Fruit fly (Drosophila melanogaster) S2 (cell line): ENCODE measurements around the gene CG3534.

Source experiments
- CG8478 ChIP-seq: fragments of >200 bp; optimal IDR thresholded peaks from 2 replicates; lab custom pipeline; 2018
- CTCF ChIP-seq, 2 experiments: fragments of >200 bp; optimal IDR thresholded peaks; 2 replicates each; lab custom pipeline; 2018

Gene CG3534

DNA sequence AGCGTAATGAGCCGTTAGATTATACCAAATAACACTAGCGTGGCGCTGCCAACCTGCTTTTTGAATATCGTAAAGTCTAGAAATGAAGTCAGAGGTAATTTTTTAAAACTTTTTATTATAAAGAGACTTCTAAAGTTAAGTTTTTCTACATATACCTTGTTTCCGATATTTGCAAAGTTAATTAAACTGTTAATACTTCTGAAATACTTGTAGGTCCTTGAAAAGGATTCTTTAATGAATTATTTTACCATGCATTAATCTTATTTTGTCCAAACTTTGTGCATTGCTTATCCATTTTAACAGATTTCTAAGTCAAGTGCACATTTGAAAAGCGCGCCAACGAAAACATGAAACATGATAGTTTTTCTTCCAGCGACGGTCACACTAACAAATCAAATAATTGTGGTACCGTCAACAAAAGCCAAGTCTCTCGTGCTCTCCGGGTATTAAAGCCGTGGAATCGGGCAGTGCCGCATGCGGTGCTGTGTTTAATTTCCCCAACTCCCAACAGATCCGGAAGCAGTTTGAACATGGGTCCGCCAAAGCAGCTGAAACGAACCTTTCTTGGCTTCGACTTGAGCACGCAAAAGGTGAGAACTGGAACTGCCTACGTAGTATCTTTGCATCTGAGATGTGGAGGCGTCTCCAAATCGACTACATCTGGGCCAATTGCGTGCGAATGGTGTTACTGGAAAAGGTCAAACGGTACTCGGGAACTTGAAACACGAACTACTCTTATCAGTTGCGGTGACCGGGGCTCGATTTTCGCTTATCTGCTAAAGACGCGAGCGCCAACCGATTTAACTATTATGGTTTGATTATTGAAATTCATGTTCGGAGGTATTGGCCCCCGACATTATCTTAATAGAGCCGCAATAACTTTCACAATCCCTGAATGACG is at the start of gene CG3534, which contains the start of gene EMC2A:
CG3534 (plus strand) TSS at position 388 of the 901 bp plus-strand sequence.
EMC2A (minus strand) TSS at position 13 of the 901 bp plus-strand sequence.
- no peak for TF ChIP-seq CG8478 (lab: Kevin White, UChicago)
- no peak for TF ChIP-seq CTCF (optimal IDR thresholded peaks at IDR 0.05; lab: Kevin White, UChicago)

DNA sequence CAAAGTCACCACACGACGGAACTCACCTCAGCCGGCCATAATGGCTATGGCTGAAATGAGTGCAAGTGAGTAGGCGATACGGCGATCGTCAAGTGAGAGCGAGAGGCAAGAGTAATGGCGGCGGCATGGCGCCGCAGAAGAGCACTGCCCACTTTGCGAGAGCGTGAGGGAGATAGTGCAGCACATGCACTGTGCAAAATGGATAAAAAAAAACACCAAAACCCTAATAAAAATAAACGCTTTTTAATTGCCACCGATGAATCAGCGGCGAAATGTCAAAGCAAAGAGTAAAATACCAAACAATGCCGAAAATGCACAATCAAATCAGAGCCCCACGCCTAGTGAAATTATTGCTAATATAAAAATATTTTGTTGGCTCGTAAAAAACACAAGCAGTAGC is 47.6 kb upstream of the CG3534 start:
- peak; percentile 49 to 64 for TF ChIP-seq CTCF (optimal IDR thresholded peaks at IDR 0.05; lab: Kevin White, UChicago)
- TF ChIP-seq CG8478 (lab: Kevin White, UChicago): no peak

DNA sequence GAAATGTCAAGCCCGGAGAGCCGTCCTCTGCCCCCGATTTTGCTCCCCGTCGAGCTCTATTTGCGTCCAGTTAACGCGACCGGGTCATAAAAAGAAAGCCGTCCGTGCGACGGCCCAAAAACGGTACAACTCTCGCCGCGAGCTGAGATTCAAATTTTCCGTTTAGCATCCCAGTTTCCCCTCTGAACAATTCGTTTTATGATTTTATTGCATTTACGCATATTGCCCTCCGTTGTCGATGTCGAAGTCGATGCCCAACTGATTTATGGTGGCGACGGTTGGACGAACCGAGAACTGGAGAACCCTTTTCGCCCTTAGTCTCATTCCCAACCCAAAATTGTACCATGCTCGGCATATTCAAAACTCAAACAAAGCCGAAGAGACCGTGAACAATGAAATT is 44.9 kb upstream of the CG3534 start:
- TF ChIP-seq CTCF (optimal IDR thresholded peaks at IDR 0.05; lab: Kevin White, UChicago): no peak
- TF ChIP-seq CG8478 (lab: Kevin White, UChicago): no peak

DNA sequence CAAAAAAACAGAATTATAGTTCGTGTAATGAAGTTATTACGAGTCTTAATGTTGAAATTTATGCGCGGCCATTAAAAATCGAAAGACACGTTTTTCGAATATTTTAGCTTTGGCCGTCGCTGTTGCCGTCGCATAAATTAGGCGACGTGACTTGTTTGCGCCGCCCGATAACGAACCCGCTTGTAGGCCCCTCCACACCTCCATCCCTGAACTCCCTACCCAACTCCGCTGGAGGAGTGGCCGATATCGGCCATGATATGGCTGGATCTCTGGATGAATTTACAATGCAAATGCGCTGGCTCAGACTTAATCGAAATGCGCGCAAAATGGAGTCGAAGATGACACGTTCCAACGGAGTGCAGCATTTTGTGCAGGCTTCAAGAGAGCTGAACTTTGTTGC is 41.8 kb upstream of the CG3534 start:
- TF ChIP-seq CG8478 (lab: Kevin White, UChicago) (no peak), CTCF (optimal IDR thresholded peaks at IDR 0.05; lab: Kevin White, UChicago) (no peak)

DNA sequence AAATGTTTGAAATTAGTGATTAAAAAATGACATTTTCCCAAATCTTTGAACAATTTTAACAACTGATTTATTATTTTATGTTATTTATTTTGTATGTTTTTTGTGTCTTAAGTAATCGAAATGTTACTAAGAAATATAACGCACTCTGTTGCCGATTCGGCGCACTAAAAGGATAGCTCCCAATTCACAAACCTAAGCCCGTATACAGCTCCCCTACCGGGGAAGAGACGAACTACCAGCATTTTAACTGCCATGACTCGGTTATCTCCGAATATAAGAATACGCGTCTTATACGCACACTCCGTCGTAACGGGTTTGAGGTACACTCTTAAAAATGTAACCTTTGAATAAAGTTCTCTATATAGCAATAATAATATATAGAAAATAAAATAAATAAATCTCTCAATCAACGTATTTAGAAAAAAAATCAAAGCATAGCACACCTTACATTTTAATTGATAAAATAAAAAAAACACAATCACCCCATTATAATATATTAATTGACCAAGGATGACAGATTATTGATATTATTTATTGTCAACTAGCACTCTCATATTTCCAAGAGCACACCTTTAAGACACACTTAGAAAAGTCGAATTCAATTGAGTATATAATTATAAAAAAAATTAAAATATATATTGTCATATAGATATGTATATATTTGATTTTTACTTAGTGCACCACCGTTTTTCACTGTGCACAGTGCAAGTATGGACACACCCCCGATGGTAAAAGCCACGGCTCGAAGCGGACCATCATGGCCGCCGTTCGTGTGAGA is 38.3 kb upstream of the CG3534 start:
- TF ChIP-seq CTCF (optimal IDR thresholded peaks at IDR 0.05; lab: Kevin White, UChicago) (peak; percentile 96 to 98), CG8478 (lab: Kevin White, UChicago) (no peak)

DNA sequence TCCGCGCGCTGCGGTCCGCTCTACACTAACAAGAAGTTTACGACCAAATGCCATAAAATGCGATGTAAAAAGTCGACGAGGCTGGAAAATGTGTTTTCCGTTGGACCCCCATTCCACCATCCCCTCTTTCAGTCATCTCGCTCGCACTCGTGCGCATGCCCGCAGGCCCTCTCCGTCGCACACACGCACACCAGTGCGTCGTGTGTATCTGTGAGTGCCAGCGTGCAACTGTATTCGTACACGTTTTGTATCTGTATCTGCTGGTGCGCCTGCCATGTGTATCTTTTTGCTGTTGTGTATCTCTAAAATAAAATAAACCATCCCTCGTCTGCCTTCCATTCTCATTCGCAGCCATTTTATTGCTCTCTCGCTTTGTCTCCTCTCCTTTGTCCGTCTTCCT is 36.0 kb upstream of the CG3534 start:
- peak in 1 of 2 experiments; percentile 10 for TF ChIP-seq CTCF (optimal IDR thresholded peaks at IDR 0.05; lab: Kevin White, UChicago)
- no peak for TF ChIP-seq CG8478 (lab: Kevin White, UChicago)

DNA sequence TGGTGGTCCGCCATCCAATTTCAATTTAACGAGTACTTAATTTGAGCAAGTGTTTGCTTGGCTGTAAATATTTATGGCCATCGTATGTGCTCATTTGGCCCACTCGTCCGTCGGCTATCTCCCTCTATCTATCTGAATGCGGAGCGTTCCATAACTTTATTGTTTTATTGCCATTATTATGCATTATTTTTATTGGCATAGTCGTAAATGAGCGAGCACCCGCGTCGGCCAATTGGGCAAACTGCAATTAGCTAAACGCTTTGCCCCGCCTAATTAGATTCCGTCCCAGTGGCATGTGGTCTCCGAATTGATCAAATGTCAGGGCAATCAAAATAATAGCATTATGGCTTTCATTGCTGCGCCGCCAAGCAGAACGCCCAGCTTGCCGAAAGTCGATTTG is 33.9 kb upstream of the CG3534 start:
- TF ChIP-seq CG8478 (lab: Kevin White, UChicago) (no peak), CTCF (optimal IDR thresholded peaks at IDR 0.05; lab: Kevin White, UChicago) (no peak)

DNA sequence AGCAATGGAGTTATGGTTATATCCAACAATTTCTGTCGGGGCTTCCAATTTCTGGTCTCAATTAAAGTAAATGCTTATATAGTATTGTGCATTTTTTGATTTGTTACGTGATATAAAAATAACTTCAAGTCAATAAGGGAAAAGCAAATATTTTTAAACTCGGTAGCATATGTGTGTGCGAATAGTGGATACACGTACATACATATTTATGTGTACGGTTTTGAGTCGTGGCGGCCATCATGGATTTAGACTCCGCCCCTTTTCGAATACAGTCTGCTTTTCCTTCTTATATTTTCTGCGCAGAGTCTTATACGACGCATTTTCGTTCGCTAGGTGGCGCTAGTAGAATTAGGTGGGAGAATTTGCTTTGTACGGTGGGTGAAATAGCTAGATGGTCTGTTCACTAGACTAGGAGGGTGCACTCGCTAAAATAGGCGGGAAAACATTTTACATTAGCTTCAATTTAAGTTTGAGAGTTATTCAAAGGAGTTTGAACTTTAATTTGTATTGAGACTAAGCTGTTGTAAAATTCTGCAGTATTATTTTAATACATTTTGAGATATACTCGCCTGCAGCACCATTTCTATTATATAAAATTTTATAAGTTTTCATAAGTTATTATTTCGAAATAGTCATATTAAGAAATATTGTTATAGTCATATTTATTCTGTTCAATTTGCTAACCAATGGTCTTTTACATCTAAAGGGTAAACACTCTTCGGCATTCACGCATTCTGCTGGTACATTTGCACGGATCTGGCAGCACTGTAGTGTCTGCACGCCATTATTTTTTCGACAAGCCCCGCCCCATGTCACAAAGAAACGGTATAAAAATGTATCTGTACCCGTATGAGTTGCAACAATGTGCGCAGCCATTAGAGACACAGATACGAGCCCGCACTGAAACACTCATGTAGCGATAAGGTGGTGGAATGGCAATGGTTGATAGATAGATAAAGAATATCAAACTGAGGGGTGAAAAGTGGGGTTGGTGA is 26.6 kb upstream of the CG3534 start:
- no peak for TF ChIP-seq CG8478 (lab: Kevin White, UChicago)
- TF ChIP-seq CTCF (optimal IDR thresholded peaks at IDR 0.05; lab: Kevin White, UChicago): peak; percentile 99

DNA sequence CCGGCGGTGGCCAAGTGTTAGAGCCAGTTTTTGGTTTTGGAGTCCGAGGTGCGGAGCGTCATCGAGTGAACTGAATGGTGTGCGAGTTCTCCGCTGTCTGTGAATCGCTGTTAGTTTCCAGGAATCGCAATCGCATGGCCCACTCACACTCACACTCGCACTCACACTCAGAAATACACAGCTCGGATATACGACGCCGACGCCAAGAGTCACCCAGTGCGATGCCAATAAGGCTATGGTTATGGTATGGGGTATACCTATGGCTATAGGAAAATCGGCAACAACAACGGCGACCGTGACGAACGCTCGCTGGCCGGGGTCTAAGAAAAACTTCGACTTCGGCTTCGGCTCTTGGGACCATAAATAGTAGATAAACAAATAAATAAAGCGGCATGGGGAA is 24.1 kb upstream of the CG3534 start, which contains the start of gene Abd-B:
Abd-B (minus strand) TSS at position 101 of the 400 bp plus-strand sequence.
- TF ChIP-seq CG8478 (lab: Kevin White, UChicago): no peak
- TF ChIP-seq CTCF (optimal IDR thresholded peaks at IDR 0.05; lab: Kevin White, UChicago): no peak

DNA sequence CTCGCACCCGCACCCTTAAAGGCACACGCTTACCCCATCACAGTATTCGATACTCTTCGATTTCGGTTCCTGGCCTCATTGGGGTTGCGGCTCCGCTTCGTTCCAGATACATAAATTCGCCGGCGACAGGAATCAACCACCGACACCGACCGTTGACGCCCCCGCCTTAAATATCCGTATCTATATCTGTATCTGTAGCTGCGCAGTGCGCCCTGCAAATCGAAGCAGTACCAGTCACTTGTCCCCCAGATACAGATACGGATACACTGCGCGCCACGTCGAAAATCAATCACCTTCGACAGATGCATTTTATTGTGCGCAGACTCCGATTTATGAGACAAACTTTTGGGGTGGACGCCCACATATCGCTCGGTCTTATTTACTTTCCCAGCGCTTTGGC is 23.7 kb upstream of the CG3534 start:
- TF ChIP-seq CG8478 (lab: Kevin White, UChicago) (no peak), CTCF (optimal IDR thresholded peaks at IDR 0.05; lab: Kevin White, UChicago) (no peak)

DNA sequence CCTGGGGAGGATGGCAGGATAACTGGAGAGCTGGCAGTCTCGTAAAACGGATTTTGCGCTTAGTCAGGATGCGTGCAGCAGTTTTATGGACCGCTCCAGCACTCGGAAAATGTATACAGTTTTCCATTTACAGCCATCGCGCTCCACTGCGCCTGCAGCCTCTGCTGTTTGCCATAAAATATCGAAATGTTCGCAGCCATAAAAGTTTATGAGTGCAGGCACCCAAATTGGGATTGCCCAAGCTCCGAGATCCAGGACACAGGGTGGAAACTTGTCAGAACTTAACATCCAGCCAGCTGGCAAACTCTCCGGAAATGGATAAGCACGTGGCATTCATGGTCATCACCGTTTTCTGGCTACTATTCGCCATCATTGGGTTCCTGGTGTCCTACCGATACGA is 21.3 kb upstream of the CG3534 start, which contains the start of gene VhaM9.7-d:
VhaM9.7-d (plus strand) TSS at position 301 of the 400 bp plus-strand sequence.
- TF ChIP-seq CTCF (optimal IDR thresholded peaks at IDR 0.05; lab: Kevin White, UChicago) (no peak), CG8478 (lab: Kevin White, UChicago) (no peak)

DNA sequence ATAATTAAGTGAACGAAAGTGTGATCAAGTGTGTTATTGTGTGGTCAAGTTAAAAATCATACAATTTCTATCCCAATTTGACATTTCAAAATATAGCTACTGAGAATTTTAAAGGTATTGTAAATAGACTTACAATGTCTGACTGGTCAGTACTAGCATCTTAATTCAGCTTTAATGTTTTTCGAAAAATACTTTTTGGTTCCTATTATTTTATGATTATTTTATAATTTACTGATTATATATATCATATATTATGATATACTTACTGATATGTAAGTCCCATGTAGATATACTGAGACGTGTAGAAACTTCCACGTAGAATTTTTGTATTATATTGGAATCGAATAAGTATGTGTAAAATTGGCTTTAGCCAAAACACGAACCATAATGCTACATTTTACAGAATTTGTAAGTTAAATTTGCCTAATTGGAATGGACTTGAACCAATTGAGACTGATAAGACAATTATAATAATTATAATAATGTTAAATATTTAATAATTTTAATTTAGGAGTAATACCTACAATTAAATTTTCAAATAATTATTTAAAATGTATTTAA is 18.4 kb upstream of the CG3534 start, which contains the start of gene Actn3:
Actn3 (minus strand) TSS at position 51 of the 561 bp plus-strand sequence.
- TF ChIP-seq CG8478 (lab: Kevin White, UChicago) (no peak), CTCF (optimal IDR thresholded peaks at IDR 0.05; lab: Kevin White, UChicago) (peak in 1 of 2 experiments; percentile 63)

DNA sequence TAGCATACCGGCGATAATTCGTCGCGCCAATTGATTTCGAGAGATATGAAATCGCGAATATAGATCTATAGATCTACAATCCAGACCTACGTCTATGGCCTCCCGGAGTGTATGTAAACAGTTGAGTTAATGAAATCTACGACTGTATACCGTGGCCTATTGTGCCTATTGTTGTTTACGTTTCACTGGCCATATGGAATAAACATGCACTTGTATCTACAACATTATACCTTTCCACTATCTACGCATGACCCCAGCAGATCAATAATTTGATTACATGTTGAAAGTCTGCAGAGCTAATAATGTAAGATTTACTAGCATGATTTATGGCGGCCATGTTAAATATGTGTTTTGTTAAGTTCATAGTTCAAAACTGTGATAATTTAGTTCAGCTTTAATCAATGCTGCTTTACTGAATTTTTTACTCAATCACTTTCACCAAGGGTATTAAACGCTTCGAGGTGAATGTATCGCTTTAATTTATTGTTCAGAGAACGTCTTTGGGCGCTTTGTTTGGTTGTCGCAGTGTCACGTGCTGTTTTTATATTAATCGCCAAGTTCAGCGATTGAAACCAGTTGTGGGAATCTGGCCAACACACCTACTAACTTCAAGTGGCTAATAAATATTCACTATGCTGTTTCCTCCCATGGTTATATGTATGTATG is 15.2 kb upstream of the CG3534 start:
- TF ChIP-seq CTCF (optimal IDR thresholded peaks at IDR 0.05; lab: Kevin White, UChicago) (no peak), CG8478 (lab: Kevin White, UChicago) (no peak)
